Fruit fly (Drosophila melanogaster) whole organism: ENCODE measurements around the gene CG31019.

ENCODE experiments used
- CG8478 ChIP-seq: fragments of >200 bp; optimal IDR thresholded peaks from 2 replicates; lab custom pipeline; 2018; ENCODE audit warnings: inconsistent platforms
- Dll ChIP-seq: fragments of >200 bp; optimal IDR thresholded peaks from 2 replicates; lab custom pipeline; 2017
- pan ChIP-seq: fragments of >200 bp; optimal IDR thresholded peaks from 2 replicates; lab custom pipeline; 2017
- psq ChIP-seq: fragments of >200 bp; optimal IDR thresholded peaks from 2 replicates; lab custom pipeline; 2017
- usp ChIP-seq: fragments of >200 bp; optimal IDR thresholded peaks from 2 replicates; lab custom pipeline; 2017; ENCODE audit warnings: missing biosample characterization, missing genetic modification characterization, mixed read lengths

DNA sequence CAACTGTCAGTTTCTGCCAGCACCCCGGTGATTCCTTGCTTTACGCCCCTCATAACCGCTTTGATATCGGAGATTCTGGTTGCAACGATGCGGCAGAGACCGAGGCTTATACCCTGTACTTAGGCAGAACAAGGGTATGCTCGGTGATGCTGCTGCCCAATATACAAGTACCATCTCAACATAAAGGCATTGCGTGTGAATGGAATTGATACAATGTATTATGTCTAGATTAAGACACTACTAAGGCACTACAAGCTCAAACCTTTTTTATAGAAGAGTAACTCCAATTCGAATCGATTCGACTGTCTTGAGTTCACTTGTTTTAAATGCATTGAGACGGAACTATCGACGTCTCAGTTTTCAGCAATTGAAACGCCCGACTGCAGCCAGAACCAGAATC lies 29.6 kb upstream of the CG31019 start:
- TF ChIP-seq psq (lab: Kevin White, UChicago) (no peak), usp (no peak), Dll (lab: Kevin White, UChicago) (no peak), pan (lab: Kevin White, UChicago) (peak; percentile 43), CG8478 (lab: Kevin White, UChicago) (no peak)
